Fruit fly (Drosophila melanogaster) S2 (cell line): ENCODE data around the gene CG42637.

ENCODE experiments used
- CG8478 ChIP-seq: fragments of >200 bp; optimal IDR thresholded peaks from 2 replicates; lab custom pipeline; 2018
- CTCF ChIP-seq, 2 experiments: fragments of >200 bp; optimal IDR thresholded peaks; 2 replicates each; lab custom pipeline; 2018

dm6 chr3L:19698651-19699050 lies 94.7 kb downstream of the CG42637 start:
- no peak for TF ChIP-seq CTCF (optimal IDR thresholded peaks at IDR 0.05; lab: Kevin White, UChicago)
- no peak for TF ChIP-seq CG8478 (lab: Kevin White, UChicago)
